Worm (Caenorhabditis elegans) whole organism, L1 larva: ENCODE data around the gene elo-3.

Experiments used
- alr-1 ChIP-seq: fragments of 200-800 bp; sonication (Bioruptor generic); optimal IDR thresholded peaks from 2 replicates; lab custom pipeline; 2018; ENCODE audit warnings: borderline replicate concordance, mild to moderate bottlenecking, missing genetic modification characterization, missing compliant biosample characterization
- ceh-82 ChIP-seq, 3 experiments: fragments of 150-350 bp in 1 of 3; sonication (generic microtip) in 2 of 3; optimal IDR thresholded peaks; 2 replicates each; lab custom pipeline; 2014 to 2017; ENCODE audit warnings: missing biosample characterization in 3 of 3, missing genetic modification characterization in 3 of 3
- ces-1 ChIP-seq: fragments of 150-350 bp; optimal IDR thresholded peaks from 2 replicates; lab custom pipeline; 2014; ENCODE audit warnings: missing biosample characterization, missing genetic modification reagents, missing genetic modification characterization
- nhr-28 ChIP-seq: fragments of 150-350 bp; optimal IDR thresholded peaks from 2 replicates; lab custom pipeline; 2014; ENCODE audit warnings: missing biosample characterization, missing genetic modification characterization
- snpc-4 ChIP-seq: fragments of 150-350 bp; optimal IDR thresholded peaks from 2 replicates; lab custom pipeline; 2014; ENCODE audit warnings: missing biosample characterization, missing genetic modification characterization
- tbx-2 ChIP-seq: sonication (generic microtip); optimal IDR thresholded peaks from 2 replicates; lab custom pipeline; 2016; ENCODE audit warnings: missing genetic modification characterization, missing compliant biosample characterization
- zag-1 ChIP-seq: fragments of 150-350 bp; optimal IDR thresholded peaks from 2 replicates; lab custom pipeline; 2014; ENCODE audit warnings: missing biosample characterization, missing genetic modification characterization

DNA sequence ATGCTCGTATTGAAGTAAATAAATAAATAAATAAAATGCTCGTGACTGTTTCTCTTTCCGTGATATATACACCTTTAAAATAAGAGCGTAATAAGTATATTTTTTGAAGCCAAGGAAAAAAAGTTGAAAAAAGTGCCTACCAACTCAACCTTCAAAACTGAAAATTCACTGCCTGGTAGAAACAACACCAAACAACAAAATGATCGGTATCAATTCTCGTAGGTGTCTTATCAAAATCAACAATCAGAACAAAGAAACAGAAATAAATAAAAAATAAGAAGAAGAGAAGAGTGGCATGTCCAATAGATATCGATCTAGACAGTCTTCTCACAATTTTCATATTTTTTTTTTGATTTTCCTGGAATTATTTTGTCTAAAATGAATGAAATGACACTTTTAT, 6.4 kb downstream of the elo-3 start, which contains the start of gene afmd-1:
- TF ChIP-seq snpc-4 (tag; lab: Kevin White, UChicago) (no peak), ces-1 (GFP tag; lab: Kevin White, UChicago) (no peak), tbx-2 (tag; lab: Kevin White, UChicago) (no peak), nhr-28 (tag; lab: Kevin White, UChicago) (no peak), ceh-82 (tag; optimal IDR thresholded peaks at IDR 0.05; lab: Kevin White, UChicago) (no peak), alr-1 (no peak), zag-1 (tag; lab: Kevin White, UChicago) (no peak)
